Worm (Caenorhabditis elegans) whole organism, midembryonic: ENCODE results near the gene C08F8.3.

Source experiments
- ref-1 ChIP-seq: fragments of 200-800 bp; sonication (Bioruptor generic); conservative IDR thresholded peaks from 2 replicates; pipeline ENCODE4 v1.3.6; 2022; ENCODE audit warnings: missing genetic modification reagents, missing genetic modification characterization, missing compliant biosample characterization
- ztf-23 ChIP-seq: fragments of 200-800 bp; sonication (Bioruptor generic); IDR thresholded peaks from 2 replicates; pipeline ENCODE4 v1.3.6; 2022; ENCODE audit warnings: missing genetic modification reagents, missing genetic modification characterization, missing compliant biosample characterization

DNA sequence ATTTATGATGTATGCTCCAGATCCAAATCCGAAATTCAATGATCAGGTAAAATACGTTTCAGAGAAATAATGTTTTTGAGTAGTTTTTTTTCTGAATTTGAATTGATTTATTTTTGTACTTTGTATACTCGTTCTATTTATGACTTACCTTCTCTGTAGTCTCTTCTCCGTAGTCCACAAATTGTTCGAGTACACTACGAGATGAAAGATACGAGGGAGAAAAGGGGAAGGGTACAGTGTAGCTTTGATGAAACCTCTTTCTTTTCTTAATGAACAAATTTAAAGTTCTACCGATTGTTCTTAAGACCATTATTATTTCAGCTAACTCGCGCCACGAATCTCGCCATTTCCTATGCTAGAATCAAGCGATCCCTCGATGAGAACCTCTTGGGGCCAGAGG lies 25.2 kb downstream of the C08F8.3 start:
- TF ChIP-seq ref-1 (GFP tag; lab: Robert Waterston, UW) (no peak), ztf-23 (GFP tag; lab: Robert Waterston, UW) (no peak)
